Comparison of ENCODE assay signal across 2 fruit fly cellular contexts in the genomic region with DNA sequence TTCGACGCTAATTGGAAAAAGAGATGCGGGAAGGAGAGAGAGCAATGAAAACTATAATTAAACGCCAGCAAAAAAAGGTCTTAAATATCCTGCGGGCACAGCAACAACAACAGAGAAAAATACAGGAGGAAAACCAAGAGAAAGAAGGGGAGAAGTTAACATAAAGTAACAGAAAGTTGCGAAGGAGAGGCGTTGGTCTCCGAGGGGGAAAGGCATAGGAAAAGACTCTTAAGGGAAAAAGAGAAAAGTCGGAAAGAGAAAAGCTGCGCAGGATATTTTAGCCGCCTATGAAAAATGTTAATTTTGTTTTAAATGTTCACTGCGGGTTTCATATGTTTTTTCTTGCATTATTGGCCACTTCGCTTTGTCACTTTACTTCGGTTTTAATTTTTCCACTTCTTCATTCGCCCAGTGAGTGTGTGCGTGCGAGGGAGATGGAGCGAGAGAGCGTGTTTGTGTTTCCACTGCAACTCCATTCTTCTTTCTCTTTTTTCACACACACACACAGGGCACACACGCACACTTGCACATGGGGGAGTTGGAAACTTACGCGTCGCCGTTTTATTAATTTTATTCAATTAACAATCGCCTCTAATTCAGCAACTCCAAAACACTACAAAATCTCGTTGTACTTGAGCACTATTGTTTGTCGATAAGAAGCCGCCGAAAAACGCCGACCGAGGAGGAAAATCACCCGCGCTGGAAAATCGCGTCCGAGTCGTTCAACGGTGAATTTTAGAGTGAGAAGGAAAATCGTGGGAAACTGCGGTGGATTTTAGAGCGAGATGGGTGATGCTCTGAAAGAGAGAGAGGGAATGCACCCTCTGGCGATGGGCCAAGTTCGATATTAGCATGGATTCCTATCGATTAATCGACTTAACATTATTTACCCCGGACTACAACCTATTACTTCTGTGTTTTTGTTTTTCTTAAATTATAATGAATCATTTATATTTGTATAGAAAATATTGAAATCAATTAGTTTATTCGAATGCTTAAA.
A peak's percentile ranks its signal among the peaks of the same experiment; 100 is the strongest.
TF ChIP-seq lines count a peak whose summit lies in the region.

A gene (minus strand): TSS at position 810 of the 1,000 bp plus-strand sequence.

TF ChIP-seq in whole organism, embryonic, 481 proteins besides CTCF, POLR2A, EP300 and RAD21 (continued from another document and continues in another):
- no peak for TF ChIP-seq Antp (GFP tag; optimal IDR thresholded peaks at IDR 0.05; lab: Kevin White, UChicago)
- no peak for TF ChIP-seq dmrt11E (tag; optimal IDR thresholded peaks at IDR 0.05; lab: Kevin White, UChicago)
- TF ChIP-seq Eip74EF (GFP tag; optimal IDR thresholded peaks at IDR 0.05; lab: Kevin White, UChicago) = peak in 1 of 2 experiments; percentile 24
- peak; percentile 38 for TF ChIP-seq CG17912 (GFP tag; optimal IDR thresholded peaks at IDR 0.05; lab: Kevin White, UChicago)
- TF ChIP-seq Opbp (GFP tag; IDR thresholded peaks at IDR 0.05; lab: Robert Waterston, UW; ENCODE audit: partially characterized antibody) = peak; percentile 85
- TF ChIP-seq CG7839 (tag; optimal IDR thresholded peaks at IDR 0.05; lab: Kevin White, UChicago) = peak; percentile 35
- TF ChIP-seq gcm2 (GFP tag; optimal IDR thresholded peaks at IDR 0.05; lab: Kevin White, UChicago) = no peak
- no peak for TF ChIP-seq CG10274 (GFP tag; optimal IDR thresholded peaks at IDR 0.05; lab: Kevin White, UChicago)
- no peak for TF ChIP-seq Dbx (GFP tag; IDR thresholded peaks at IDR 0.05; lab: Robert Waterston, UW)
- no peak for TF ChIP-seq Sox100B (GFP tag; optimal IDR thresholded peaks at IDR 0.05; lab: Kevin White, UChicago)
- TF ChIP-seq CrebB (tag; optimal IDR thresholded peaks at IDR 0.05; lab: Kevin White, UChicago) = no peak
- TF ChIP-seq peb (GFP tag; IDR thresholded peaks at IDR 0.05; lab: Robert Waterston, UW) = no peak
- no peak for TF ChIP-seq CG4404 (GFP tag; IDR thresholded peaks at IDR 0.05; lab: Robert Waterston, UW)
- TF ChIP-seq wdn (GFP tag; IDR thresholded peaks at IDR 0.05; lab: Robert Waterston, UW) = no peak
- peak; percentile 71 for TF ChIP-seq CG13287 (GFP tag; IDR thresholded peaks at IDR 0.05; lab: Robert Waterston, UW; ENCODE audit: partially characterized antibody)
- TF ChIP-seq CG10321 (GFP tag; IDR thresholded peaks at IDR 0.05; lab: Robert Waterston, UW) = peak; percentile 86
- TF ChIP-seq Elba2 (GFP tag; optimal IDR thresholded peaks at IDR 0.05; lab: Kevin White, UChicago) = no peak
- TF ChIP-seq CG15514 (GFP tag; optimal IDR thresholded peaks at IDR 0.05; lab: Kevin White, UChicago) = peak; percentile 54
- no peak for TF ChIP-seq run (tag; optimal IDR thresholded peaks at IDR 0.05; lab: Kevin White, UChicago)
- TF ChIP-seq sim (GFP tag; IDR thresholded peaks at IDR 0.05; lab: Robert Waterston, UW) = no peak
- no peak for TF ChIP-seq en (GFP tag; optimal IDR thresholded peaks at IDR 0.05; lab: Kevin White, UChicago)
- peak; percentile 78 for TF ChIP-seq Bgb (GFP tag; IDR thresholded peaks at IDR 0.05; lab: Robert Waterston, UW; ENCODE audit: partially characterized antibody)
- TF ChIP-seq CG17186 (GFP tag; optimal IDR thresholded peaks at IDR 0.05; lab: Kevin White, UChicago) = no peak
- TF ChIP-seq ssp (GFP tag; IDR thresholded peaks at IDR 0.05; lab: Robert Waterston, UW) = no peak
- peak; percentile 58 for TF ChIP-seq CG17568 (GFP tag; optimal IDR thresholded peaks at IDR 0.05; lab: Kevin White, UChicago)
- TF ChIP-seq klu (GFP tag; IDR thresholded peaks at IDR 0.05; lab: Robert Waterston, UW) = no peak
- TF ChIP-seq H15 (GFP tag; IDR thresholded peaks at IDR 0.05; lab: Robert Waterston, UW) = no peak
- peak; percentile 56 for TF ChIP-seq CG7987 (GFP tag; optimal IDR thresholded peaks at IDR 0.05; lab: Kevin White, UChicago)
- TF ChIP-seq NC2α (GFP tag; optimal IDR thresholded peaks at IDR 0.05; lab: Kevin White, UChicago) = no peak
- no peak for TF ChIP-seq ttk (GFP tag; IDR thresholded peaks at IDR 0.05; lab: Robert Waterston, UW)
- TF ChIP-seq dm (GFP tag; optimal IDR thresholded peaks at IDR 0.05; lab: Kevin White, UChicago) = peak; percentile 77
- TF ChIP-seq Rfx (GFP tag; IDR thresholded peaks at IDR 0.05; lab: Robert Waterston, UW) = no peak
- peak; percentile 85 for TF ChIP-seq CG8478 (optimal IDR thresholded peaks at IDR 0.05; lab: Kevin White, UChicago)
- no peak for TF ChIP-seq Hand (GFP tag; optimal IDR thresholded peaks at IDR 0.05; lab: Kevin White, UChicago)
- TF ChIP-seq CG14441 (GFP tag; IDR thresholded peaks at IDR 0.05; lab: Robert Waterston, UW) = peak; percentile 31; the same call in 1 of the 2 replicates
- TF ChIP-seq CG8359 (GFP tag; optimal IDR thresholded peaks at IDR 0.05; lab: Kevin White, UChicago; ENCODE audit: borderline replicate concordance) = peak; percentile 88
- peak; percentile 18 for TF ChIP-seq CG33557 (GFP tag; optimal IDR thresholded peaks at IDR 0.05; lab: Kevin White, UChicago)
- 0 out of 4 replicates have a peak, but pooled peaks have one; percentile 8 for TF ChIP-seq Gug (GFP tag; IDR thresholded peaks at IDR 0.05; lab: Robert Waterston, UW)
- TF ChIP-seq CG1233 (GFP tag; optimal IDR thresholded peaks at IDR 0.05; lab: Kevin White, UChicago) = peak; percentile 10
- no peak for TF ChIP-seq Dip2 (GFP tag; IDR thresholded peaks at IDR 0.05; lab: Robert Waterston, UW)
- no peak for TF ChIP-seq CG17802 (tag; optimal IDR thresholded peaks at IDR 0.05; lab: Kevin White, UChicago)
- TF ChIP-seq CG13624 (GFP tag; optimal IDR thresholded peaks at IDR 0.05; lab: Kevin White, UChicago) = peak; percentile 32
- no peak for TF ChIP-seq Hmx (GFP tag; optimal IDR thresholded peaks at IDR 0.05; lab: Kevin White, UChicago)
- no peak for TF ChIP-seq CG17359 (tag; optimal IDR thresholded peaks at IDR 0.05; lab: Kevin White, UChicago)
- peak; percentile 9 for TF ChIP-seq ac (GFP tag; optimal IDR thresholded peaks at IDR 0.05; lab: Kevin White, UChicago)
- no peak for TF ChIP-seq CG17361 (GFP tag; IDR thresholded peaks at IDR 0.05; lab: Robert Waterston, UW)
- TF ChIP-seq CG4424 (GFP tag; optimal IDR thresholded peaks at IDR 0.05; lab: Kevin White, UChicago) = no peak
- no peak for TF ChIP-seq Six4 (GFP tag; optimal IDR thresholded peaks at IDR 0.05; lab: Kevin White, UChicago)
- no peak for TF ChIP-seq CG4282 (GFP tag; optimal IDR thresholded peaks at IDR 0.05; lab: Kevin White, UChicago)
- peak; percentile 52 for TF ChIP-seq ash1 (GFP tag; optimal IDR thresholded peaks at IDR 0.05; lab: Kevin White, UChicago)
- TF ChIP-seq Abd-B (GFP tag; optimal IDR thresholded peaks at IDR 0.05; lab: Kevin White, UChicago) = no peak
- TF ChIP-seq Dek (tag; optimal IDR thresholded peaks at IDR 0.05; lab: Kevin White, UChicago) = no peak
- no peak for TF ChIP-seq CG12104 (GFP tag; optimal IDR thresholded peaks at IDR 0.05; lab: Kevin White, UChicago)
- peak; percentile 88 for TF ChIP-seq Sry-δ (GFP tag; optimal IDR thresholded peaks at IDR 0.05; lab: Kevin White, UChicago)
- TF ChIP-seq CG13123 (GFP tag; optimal IDR thresholded peaks at IDR 0.05; lab: Kevin White, UChicago) = no peak
- no peak for TF ChIP-seq Doc2 (GFP tag; IDR thresholded peaks at IDR 0.05; lab: Robert Waterston, UW)
- TF ChIP-seq rib (GFP tag; IDR thresholded peaks at IDR 0.05; lab: Robert Waterston, UW) = peak; percentile 42; the same call in 1 of the 2 replicates
- TF ChIP-seq chm (GFP tag; IDR thresholded peaks at IDR 0.05; lab: Robert Waterston, UW) = peak; percentile 65
- TF ChIP-seq pnt (GFP tag; optimal IDR thresholded peaks at IDR 0.05; lab: Kevin White, UChicago) = no peak
- TF ChIP-seq grau (tag; optimal IDR thresholded peaks at IDR 0.05; lab: Kevin White, UChicago) = peak; percentile 38
- no peak for TF ChIP-seq ro (GFP tag; IDR thresholded peaks at IDR 0.05; lab: Robert Waterston, UW)

TF ChIP-seq in whole organism, prepupa, 60 proteins besides CTCF, POLR2A, EP300 and RAD21 (continued from another document):
- TF ChIP-seq Sox15 (GFP tag; optimal IDR thresholded peaks at IDR 0.05; lab: Kevin White, UChicago) = no peak
- TF ChIP-seq CG6792 (GFP tag; optimal IDR thresholded peaks at IDR 0.05; lab: Kevin White, UChicago) = no peak
- TF ChIP-seq vri (GFP tag; optimal IDR thresholded peaks at IDR 0.05; lab: Kevin White, UChicago) = peak; percentile 21
- peak; percentile 58; the same call in 1 of the 2 replicates for TF ChIP-seq CG15336 (GFP tag; IDR thresholded peaks at IDR 0.05; lab: Robert Waterston, UW)
- peak; percentile 7 for TF ChIP-seq lz (GFP tag; optimal IDR thresholded peaks at IDR 0.05; lab: Kevin White, UChicago)
- no peak for TF ChIP-seq CG11902 (GFP tag; optimal IDR thresholded peaks at IDR 0.05; lab: Kevin White, UChicago)
- no peak for TF ChIP-seq Gug (GFP tag; IDR thresholded peaks at IDR 0.05; lab: Robert Waterston, UW)
- TF ChIP-seq fkh (GFP tag; optimal IDR thresholded peaks at IDR 0.05; lab: Kevin White, UChicago) = peak; percentile 57
- no peak for TF ChIP-seq fd85E (GFP tag; optimal IDR thresholded peaks at IDR 0.05; lab: Kevin White, UChicago)
- TF ChIP-seq cyc (GFP tag; optimal IDR thresholded peaks at IDR 0.05; lab: Kevin White, UChicago) = no peak
- TF ChIP-seq CG10669 (GFP tag; optimal IDR thresholded peaks at IDR 0.05; lab: Kevin White, UChicago) = no peak
- TF ChIP-seq achi (GFP tag; optimal IDR thresholded peaks at IDR 0.05; lab: Kevin White, UChicago) = peak; percentile 34
- TF ChIP-seq CG7368 (GFP tag; optimal IDR thresholded peaks at IDR 0.05; lab: Kevin White, UChicago) = no peak
